Fruit fly (Drosophila melanogaster) whole organism, embryonic: Measurements from ENCODE around the gene CG8671.

Experiments used
- Asciz ChIP-seq: fragments of 200-800 bp; sonication (Bioruptor generic); optimal IDR thresholded peaks from 2 replicates; lab custom pipeline; 2017; ENCODE audit warnings: missing biosample characterization, mild to moderate bottlenecking, missing genetic modification characterization, missing genetic modification reagents
- Atf6 ChIP-seq: fragments of 200-800 bp; sonication (Bioruptor generic); IDR thresholded peaks from 2 replicates; pipeline ENCODE4 v1.3.6; 2022; ENCODE audit warnings: missing biosample characterization, missing genetic modification characterization
- BtbVII ChIP-seq: fragments of 200-800 bp; sonication (Bioruptor generic); optimal IDR thresholded peaks from 3 replicates; lab custom pipeline; 2017; ENCODE audit warnings: missing biosample characterization, mild to moderate bottlenecking, missing genetic modification characterization
- CG1024 ChIP-seq: fragments of 200-800 bp; sonication (Bioruptor generic); IDR thresholded peaks from 2 replicates; pipeline ENCODE4 v1.3.6; 2022; ENCODE audit warnings: missing biosample characterization, missing genetic modification characterization
- CG11504 ChIP-seq: fragments of 200-800 bp; sonication (Bioruptor generic); optimal IDR thresholded peaks from 3 replicates; lab custom pipeline; 2019; ENCODE audit warnings: missing biosample characterization, mild to moderate bottlenecking, missing genetic modification characterization, moderate library complexity
- CG12659 ChIP-seq: fragments of 200-800 bp; sonication (Bioruptor generic); optimal IDR thresholded peaks from 3 replicates; lab custom pipeline; 2017; ENCODE audit warnings: mild to moderate bottlenecking, missing biosample characterization, missing genetic modification reagents, missing genetic modification characterization
- CG12769 ChIP-seq: fragments of 200-800 bp; sonication (Bioruptor generic); optimal IDR thresholded peaks from 2 replicates; lab custom pipeline; 2019; ENCODE audit warnings: missing biosample characterization, mild to moderate bottlenecking, missing genetic modification characterization, moderate library complexity
- CG16815 ChIP-seq: fragments of 200-800 bp; sonication (Bioruptor generic); optimal IDR thresholded peaks from 3 replicates; lab custom pipeline; 2017; ENCODE audit warnings: missing biosample characterization, mild to moderate bottlenecking, missing genetic modification characterization
- CG17802 ChIP-seq: fragments of 200-800 bp; sonication (Bioruptor generic); optimal IDR thresholded peaks from 2 replicates; lab custom pipeline; 2018; ENCODE audit warnings: missing biosample characterization, mild to moderate bottlenecking, missing genetic modification characterization, moderate library complexity
- CG1832 ChIP-seq: fragments of 200-800 bp; sonication (Bioruptor generic); optimal IDR thresholded peaks from 2 replicates; lab custom pipeline; 2017; ENCODE audit warnings: missing biosample characterization, mild to moderate bottlenecking, missing genetic modification characterization, inconsistent platforms
- CG2199 ChIP-seq: fragments of 200-800 bp; sonication (Bioruptor generic); IDR thresholded peaks from 3 replicates; pipeline ENCODE4 v1.3.6; 2022; ENCODE audit warnings: missing biosample characterization, missing genetic modification characterization
- CG31365 ChIP-seq: fragments of 200-800 bp; sonication (Bioruptor generic); optimal IDR thresholded peaks from 2 replicates; lab custom pipeline; 2018; ENCODE audit warnings: missing biosample characterization, mild to moderate bottlenecking, missing genetic modification characterization
- CG6765 ChIP-seq: fragments of 200-800 bp; sonication (Bioruptor generic); optimal IDR thresholded peaks from 3 replicates; lab custom pipeline; 2017; ENCODE audit warnings: missing biosample characterization, mild to moderate bottlenecking, missing genetic modification characterization
- CG7745 ChIP-seq: fragments of 200-800 bp; sonication (Bioruptor generic); optimal IDR thresholded peaks from 2 replicates; lab custom pipeline; 2018; ENCODE audit warnings: missing biosample characterization, mild to moderate bottlenecking, missing genetic modification characterization, moderate library complexity
- CG8290 ChIP-seq, 3 experiments: fragments of 200-800 bp; sonication (Bioruptor generic); optimal IDR thresholded peaks; 2 replicates each; lab custom pipeline; 2016 to 2019; ENCODE audit warnings: missing biosample characterization in 3 of 3, missing genetic modification characterization in 3 of 3, mild to moderate bottlenecking in 2 of 3, moderate library complexity in 1 of 3
- CG9437 ChIP-seq: fragments of 200-800 bp; sonication (Bioruptor generic); optimal IDR thresholded peaks from 2 replicates; lab custom pipeline; 2018; ENCODE audit warnings: missing biosample characterization, mild to moderate bottlenecking, missing genetic modification characterization
- CrebB ChIP-seq: fragments of 200-800 bp; sonication (Bioruptor generic); optimal IDR thresholded peaks from 3 replicates; lab custom pipeline; 2018; ENCODE audit warnings: missing biosample characterization, mild to moderate bottlenecking, missing genetic modification characterization
- E2f2 ChIP-seq: fragments of 200-800 bp; sonication (Bioruptor generic); IDR thresholded peaks from 2 replicates; pipeline ENCODE4 v1.3.6; 2022; ENCODE audit warnings: missing biosample characterization, missing genetic modification characterization
- HmgZ ChIP-seq: fragments of 200-800 bp; sonication (Bioruptor generic); optimal IDR thresholded peaks from 2 replicates; lab custom pipeline; 2018; ENCODE audit warnings: missing biosample characterization, mild to moderate bottlenecking, missing genetic modification characterization
- Hr51 ChIP-seq, 2 experiments: fragments of 200-800 bp; sonication (Bioruptor generic); optimal IDR thresholded peaks; 2 replicates in 1 of 2; 3 replicates in 1 of 2; lab custom pipeline; 2016 to 2018; ENCODE audit warnings: missing biosample characterization in 2 of 2, missing genetic modification characterization in 2 of 2, mild to moderate bottlenecking in 1 of 2, moderate library complexity in 1 of 2
- MBD-R2 ChIP-seq: fragments of 200-800 bp; sonication (Bioruptor generic); IDR thresholded peaks from 2 replicates; pipeline ENCODE4 v1.3.6; 2022; ENCODE audit warnings: missing biosample characterization, missing genetic modification characterization
- MESR4 ChIP-seq: fragments of 200-800 bp; sonication (Bioruptor generic); optimal IDR thresholded peaks from 2 replicates; lab custom pipeline; 2018; ENCODE audit warnings: missing biosample characterization, mild to moderate bottlenecking, missing genetic modification characterization, moderate library complexity
- Neu2 ChIP-seq: fragments of 200-800 bp; sonication (Bioruptor generic); optimal IDR thresholded peaks from 3 replicates; lab custom pipeline; 2016; ENCODE audit warnings: missing biosample characterization, missing genetic modification characterization, borderline replicate concordance
- Oaz ChIP-seq: fragments of 200-800 bp; sonication (Bioruptor generic); IDR thresholded peaks from 2 replicates; pipeline ENCODE4 v1.3.6; 2022; ENCODE audit warnings: missing biosample characterization, missing genetic modification characterization
- Poxn ChIP-seq: fragments of 200-800 bp; sonication (Bioruptor generic); IDR thresholded peaks from 2 replicates; pipeline ENCODE4 v1.3.6; 2022; ENCODE audit warnings: missing biosample characterization, missing genetic modification characterization
- Rfx ChIP-seq: fragments of 200-800 bp; sonication (Bioruptor generic); IDR thresholded peaks from 2 replicates; pipeline ENCODE4 v1.3.6; 2022; ENCODE audit warnings: missing biosample characterization, missing genetic modification characterization
- Trl ChIP-seq, 3 experiments: fragments of >200 bp in 2 of 3; fragments of 200-800 bp in 1 of 3; sonication (Bioruptor generic) in 1 of 3; optimal IDR thresholded peaks; 2 replicates in 1 of 3; 3 replicates in 2 of 3; lab custom pipeline; 2016 to 2017; ENCODE audit warnings: missing biosample characterization in 1 of 3, missing genetic modification characterization in 1 of 3
- bcd ChIP-seq: fragments of 200-800 bp; sonication (Bioruptor generic); optimal IDR thresholded peaks from 2 replicates; lab custom pipeline; 2017; ENCODE audit warnings: missing biosample characterization, mild to moderate bottlenecking, missing genetic modification characterization
- bigmax ChIP-seq: fragments of 200-800 bp; sonication (Bioruptor generic); optimal IDR thresholded peaks from 2 replicates; lab custom pipeline; 2018; ENCODE audit warnings: missing biosample characterization, mild to moderate bottlenecking, missing genetic modification characterization
- da ChIP-seq: fragments of 200-800 bp; sonication (Bioruptor generic); optimal IDR thresholded peaks from 2 replicates; lab custom pipeline; 2016; ENCODE audit warnings: missing biosample characterization, missing genetic modification characterization
- dmrt99B ChIP-seq: fragments of 200-800 bp; sonication (Bioruptor generic); optimal IDR thresholded peaks from 2 replicates; lab custom pipeline; 2018; ENCODE audit warnings: missing biosample characterization, mild to moderate bottlenecking, missing genetic modification characterization, moderate library complexity
- grn ChIP-seq: fragments of 200-800 bp; sonication (Bioruptor generic); optimal IDR thresholded peaks from 3 replicates; lab custom pipeline; 2017; ENCODE audit warnings: missing biosample characterization, missing genetic modification characterization
- hb ChIP-seq: fragments of 200-800 bp; sonication (Bioruptor generic); IDR thresholded peaks from 3 replicates; pipeline ENCODE4 v1.3.6; 2022; ENCODE audit warnings: missing biosample characterization, missing genetic modification characterization; ENCODE audit not compliant: partially characterized antibody
- ind ChIP-seq: fragments of 200-800 bp; sonication (Bioruptor generic); optimal IDR thresholded peaks from 3 replicates; lab custom pipeline; 2016; ENCODE audit warnings: missing biosample characterization, missing genetic modification characterization
- lab ChIP-seq: fragments of 200-800 bp; sonication (Bioruptor generic); optimal IDR thresholded peaks from 3 replicates; lab custom pipeline; 2017; ENCODE audit warnings: missing biosample characterization, missing genetic modification characterization, mild to moderate bottlenecking, moderate library complexity, missing genetic modification reagents
- lola ChIP-seq, 3 experiments: fragments of >200 bp in 2 of 3; fragments of 200-800 bp in 1 of 3; sonication (Bioruptor generic) in 1 of 3; optimal IDR thresholded peaks; 2 replicates each; lab custom pipeline; 2017 to 2019; ENCODE audit warnings: missing biosample characterization in 3 of 3, missing genetic modification characterization in 3 of 3, mild to moderate bottlenecking in 1 of 3, moderate library complexity in 1 of 3
- mirr ChIP-seq: fragments of 200-800 bp; sonication (Bioruptor generic); optimal IDR thresholded peaks from 3 replicates; lab custom pipeline; 2018; ENCODE audit warnings: missing biosample characterization, mild to moderate bottlenecking, missing genetic modification characterization
- onecut ChIP-seq: fragments of 200-800 bp; sonication (Bioruptor generic); IDR thresholded peaks from 2 replicates; pipeline ENCODE4 v1.3.6; 2022; ENCODE audit warnings: missing biosample characterization, missing genetic modification characterization
- pan ChIP-seq, 4 experiments: fragments of >200 bp in 3 of 4; fragments of 200-800 bp in 1 of 4; sonication (Bioruptor generic) in 1 of 4; optimal IDR thresholded peaks in 3 of 4; IDR thresholded peaks in 1 of 4; 2 replicates each; pipeline versions ENCODE4 v1.3.6 to Lab custom; 2017 to 2022; ENCODE audit warnings: missing biosample characterization in 2 of 4, missing genetic modification characterization in 2 of 4, mixed read lengths in 1 of 4
- sens ChIP-seq: fragments of 200-800 bp; sonication (Bioruptor generic); peaks from one replicate; lab custom pipeline; 2016; ENCODE audit warnings: missing biosample characterization, missing genetic modification characterization
- sisA ChIP-seq: fragments of 200-800 bp; sonication (Bioruptor generic); IDR thresholded peaks from 2 replicates; pipeline ENCODE4 v1.3.6; 2022; ENCODE audit warnings: missing biosample characterization, missing genetic modification characterization
- trem ChIP-seq: fragments of 200-800 bp; optimal IDR thresholded peaks from 3 replicates; lab custom pipeline; 2019; ENCODE audit warnings: missing biosample characterization, mild to moderate bottlenecking, missing genetic modification characterization, moderate library complexity
- tup ChIP-seq: fragments of 200-800 bp; sonication (Bioruptor generic); optimal IDR thresholded peaks from 2 replicates; lab custom pipeline; 2016; ENCODE audit warnings: missing biosample characterization, mild to moderate bottlenecking, missing genetic modification characterization, moderate library complexity
- usp ChIP-seq: fragments of >200 bp; optimal IDR thresholded peaks from 2 replicates; lab custom pipeline; 2017; ENCODE audit warnings: missing biosample characterization, missing genetic modification characterization
- wek ChIP-seq: fragments of 200-800 bp; sonication (Bioruptor generic); optimal IDR thresholded peaks from 3 replicates; lab custom pipeline; 2018; ENCODE audit warnings: missing biosample characterization, mild to moderate bottlenecking, missing genetic modification characterization, moderate library complexity
- wor ChIP-seq: fragments of 200-800 bp; sonication (Bioruptor generic); IDR thresholded peaks from 2 replicates; pipeline ENCODE4 v1.3.6; 2022; ENCODE audit warnings: missing biosample characterization, missing genetic modification characterization
- z ChIP-seq: fragments of 200-800 bp; sonication (Bioruptor generic); IDR thresholded peaks from 3 replicates; pipeline ENCODE4 v1.3.6; 2022; ENCODE audit warnings: missing biosample characterization, missing genetic modification characterization
- zen2 ChIP-seq: fragments of 200-800 bp; sonication (Bioruptor generic); IDR thresholded peaks from 3 replicates; pipeline ENCODE4 v1.3.6; 2022; ENCODE audit warnings: missing biosample characterization, missing genetic modification characterization; ENCODE audit not compliant: partially characterized antibody

The CG8671 gene

dm6 chr2L:21313909-21314400 is 51.2 kb downstream of the CG8671 start, which contains the start of gene CG46314 (continued):
- TF ChIP-seq Neu2 (GFP tag; lab: Kevin White, UChicago) = no peak
- no peak for TF ChIP-seq trem (tag; lab: Kevin White, UChicago)
- TF ChIP-seq CG17802 (tag; lab: Kevin White, UChicago) = no peak
- TF ChIP-seq lola (GFP tag; optimal IDR thresholded peaks at IDR 0.05; lab: Kevin White, UChicago) = no peak
- TF ChIP-seq bcd (GFP tag; lab: Kevin White, UChicago) = peak; percentile 15
- TF ChIP-seq onecut (GFP tag; lab: Robert Waterston, UW) = no peak
- no peak for TF ChIP-seq z (GFP tag; lab: Robert Waterston, UW)
- no peak for TF ChIP-seq E2f2 (GFP tag; lab: Robert Waterston, UW)
- TF ChIP-seq CG9437 (GFP tag; lab: Kevin White, UChicago) = no peak
- TF ChIP-seq CG1024 (GFP tag; lab: Robert Waterston, UW) = no peak
- TF ChIP-seq bigmax (GFP tag; lab: Kevin White, UChicago) = no peak
- no peak for TF ChIP-seq pan (optimal IDR thresholded peaks at IDR 0.05; lab: Kevin White, UChicago)
- peak in 1 of 2 experiments; percentile 54 for TF ChIP-seq pan (GFP tag; optimal IDR thresholded peaks at IDR 0.05 in 1 of 2, IDR thresholded peaks at IDR 0.05 in 1 of 2)
- no peak for TF ChIP-seq wek
- TF ChIP-seq Trl (optimal IDR thresholded peaks at IDR 0.05; lab: Kevin White, UChicago) = peak; percentile 40 to 67
- TF ChIP-seq Trl (GFP tag; optimal IDR thresholded peaks at IDR 0.05; lab: Kevin White, UChicago) = no peak
- no peak for TF ChIP-seq CG12659 (GFP tag; lab: Kevin White, UChicago)
- TF ChIP-seq Asciz = no peak
- TF ChIP-seq usp (GFP tag; lab: Kevin White, UChicago) = no peak
- TF ChIP-seq ind (GFP tag; lab: Kevin White, UChicago) = peak; percentile 25
- no peak for TF ChIP-seq wor
- TF ChIP-seq CG16815 (GFP tag; lab: Kevin White, UChicago) = no peak
- TF ChIP-seq Atf6 (GFP tag; lab: Robert Waterston, UW) = peak; percentile 48; the same call in 1 of the 2 replicates
- peak; percentile 11 for TF ChIP-seq CG12769 (tag; lab: Kevin White, UChicago)
- TF ChIP-seq MBD-R2 (GFP tag; lab: Robert Waterston, UW) = no peak
- peak; percentile 39 for TF ChIP-seq sens (GFP tag; lab: Kevin White, UChicago)
- TF ChIP-seq CG6765 (GFP tag; lab: Kevin White, UChicago) = peak; percentile 51
- TF ChIP-seq Rfx = 0 out of 2 replicates have a peak, but pooled peaks have one; percentile 33
- TF ChIP-seq zen2 (GFP tag; lab: Robert Waterston, UW) = no peak
- no peak for TF ChIP-seq CrebB
- no peak for TF ChIP-seq CG1832 (GFP tag; lab: Kevin White, UChicago)
- TF ChIP-seq BtbVII = no peak
- TF ChIP-seq CG11504 (tag; lab: Kevin White, UChicago) = peak; percentile 48
- TF ChIP-seq mirr (GFP tag; lab: Kevin White, UChicago) = peak; percentile 34
- no peak for TF ChIP-seq sisA (GFP tag; lab: Robert Waterston, UW)
- peak; percentile 83 for TF ChIP-seq grn (GFP tag; lab: Kevin White, UChicago)
- TF ChIP-seq da = no peak
- TF ChIP-seq CG8290 (GFP tag; optimal IDR thresholded peaks at IDR 0.05; lab: Kevin White, UChicago) = no peak
- no peak for TF ChIP-seq CG8290 (tag; optimal IDR thresholded peaks at IDR 0.05; lab: Kevin White, UChicago)
- no peak for TF ChIP-seq HmgZ
- peak; percentile 56 for TF ChIP-seq dmrt99B (tag; lab: Kevin White, UChicago)
- TF ChIP-seq Oaz (GFP tag; lab: Robert Waterston, UW) = no peak
- no peak for TF ChIP-seq tup (GFP tag; lab: Kevin White, UChicago)
- no peak for TF ChIP-seq Hr51 (GFP tag; optimal IDR thresholded peaks at IDR 0.05; lab: Kevin White, UChicago)
- no peak for TF ChIP-seq Poxn
- TF ChIP-seq CG2199 = 0 out of 3 replicates have a peak, but pooled peaks have one; percentile 64
- no peak for TF ChIP-seq CG7745
- no peak for TF ChIP-seq CG31365 (tag; lab: Kevin White, UChicago)
- peak; percentile 48 for TF ChIP-seq lab (GFP tag; lab: Kevin White, UChicago)
- no peak for TF ChIP-seq hb
- no peak for TF ChIP-seq MESR4 (GFP tag; lab: Kevin White, UChicago)
